Fruit fly (Drosophila melanogaster) whole organism, adult: ENCODE data around the gene CG43179.

Experiments used
- CG12768 ChIP-seq: fragments of 200-800 bp; sonication (Bioruptor generic); optimal IDR thresholded peaks from 2 replicates; lab custom pipeline; 2017; ENCODE audit warnings: missing biosample characterization, missing genetic modification characterization, mild to moderate bottlenecking, moderate library complexity, missing genetic modification reagents
- CG14711 ChIP-seq: fragments of 200-800 bp; sonication (Bioruptor generic); optimal IDR thresholded peaks from 2 replicates; lab custom pipeline; 2018; ENCODE audit warnings: missing biosample characterization, mild to moderate bottlenecking, missing genetic modification characterization, moderate library complexity
- CG1620 ChIP-seq: fragments of 200-800 bp; sonication (Bioruptor generic); optimal IDR thresholded peaks from 2 replicates; lab custom pipeline; 2016; ENCODE audit warnings: missing biosample characterization, missing genetic modification characterization
- CG5204 ChIP-seq: fragments of 200-800 bp; sonication (Bioruptor generic); optimal IDR thresholded peaks from 2 replicates; lab custom pipeline; 2016; ENCODE audit warnings: missing biosample characterization, missing genetic modification characterization
- CG7101 ChIP-seq: fragments of 200-800 bp; sonication (Bioruptor generic); optimal IDR thresholded peaks from 2 replicates; lab custom pipeline; 2018; ENCODE audit warnings: missing biosample characterization, mild to moderate bottlenecking, missing genetic modification characterization, moderate library complexity
- Clk ChIP-seq: fragments of 200-800 bp; sonication (Bioruptor generic); optimal IDR thresholded peaks from 2 replicates; lab custom pipeline; 2017; ENCODE audit warnings: missing biosample characterization, missing genetic modification characterization
- Crg-1 ChIP-seq: fragments of 200-800 bp; sonication (Bioruptor generic); optimal IDR thresholded peaks from 2 replicates; lab custom pipeline; 2016; ENCODE audit warnings: missing biosample characterization, missing genetic modification characterization
- bab1 ChIP-seq: fragments of 200-800 bp; sonication (Bioruptor generic); optimal IDR thresholded peaks from 3 replicates; lab custom pipeline; 2019; ENCODE audit warnings: missing biosample characterization, mild to moderate bottlenecking, missing genetic modification characterization, moderate library complexity
- cnc ChIP-seq, 2 experiments: fragments of >200 bp; optimal IDR thresholded peaks; 2 replicates each; lab custom pipeline; 2017
- kay ChIP-seq: fragments of 200-800 bp; sonication (Bioruptor generic); peaks from one replicate; lab custom pipeline; 2016; ENCODE audit warnings: missing biosample characterization, missing genetic modification characterization, borderline replicate concordance
- pad ChIP-seq: fragments of 200-800 bp; sonication (Bioruptor generic); optimal IDR thresholded peaks from 3 replicates; lab custom pipeline; 2017; ENCODE audit warnings: missing biosample characterization, missing genetic modification characterization, mild to moderate bottlenecking, moderate library complexity, missing genetic modification reagents

DNA sequence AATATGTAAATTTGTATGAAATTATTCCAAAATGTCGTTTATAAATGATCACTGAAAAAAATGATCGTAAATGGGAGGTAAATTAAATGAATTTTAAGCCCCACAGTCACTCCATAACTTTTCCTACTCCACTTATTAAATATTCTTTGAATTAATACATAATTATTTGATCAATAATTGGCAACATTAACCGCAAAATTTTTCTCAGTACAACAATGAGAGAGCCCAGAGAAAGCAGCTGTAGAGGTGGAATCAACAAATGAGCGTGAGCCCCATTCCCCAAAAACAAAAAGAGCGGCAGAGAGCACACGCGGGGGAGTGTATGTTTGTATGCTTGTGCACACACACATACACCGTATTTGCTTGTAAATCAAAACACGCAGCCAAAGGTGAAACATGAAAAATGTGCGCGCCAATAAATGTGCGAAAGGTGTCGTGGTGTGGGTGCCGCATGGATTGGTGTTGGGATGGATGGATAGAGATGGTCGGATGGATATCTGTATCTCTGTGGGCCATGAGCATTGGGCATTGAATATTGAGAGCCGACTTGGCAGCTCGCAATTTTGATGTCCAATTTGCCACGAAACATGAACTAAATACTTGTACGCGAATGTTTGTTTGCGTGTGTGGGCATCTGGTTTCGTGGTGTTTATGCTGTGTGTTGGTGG is 28.0 kb downstream of the CG43179 start:
- TF ChIP-seq cnc (optimal IDR thresholded peaks at IDR 0.05; lab: Kevin White, UChicago) (no peak), bab1 (peak; percentile 74), CG14711 (tag; lab: Kevin White, UChicago) (peak; percentile 92), Clk (GFP tag; lab: Kevin White, UChicago) (peak; percentile 89), pad (peak; percentile 72), Crg-1 (peak; percentile 66), CG7101 (peak; percentile 95), CG5204 (GFP tag; lab: Kevin White, UChicago) (peak; percentile 93), kay (GFP tag; lab: Kevin White, UChicago) (no peak), CG1620 (peak; percentile 41), CG12768 (GFP tag; lab: Kevin White, UChicago) (peak; percentile 91)
